Worm (Caenorhabditis elegans) whole organism, L2 larva: Measurements from ENCODE around the gene slc-25A18.2.
A peak's percentile ranks its signal among the peaks of the same experiment; 100 is the strongest.

Source experiments
- F13H6.1 ChIP-seq: sonication (generic microtip); optimal IDR thresholded peaks from 2 replicates; lab custom pipeline; 2016; ENCODE audit warnings: missing genetic modification characterization, missing compliant biosample characterization
- R02D3.7 ChIP-seq: fragments of 150-350 bp; optimal IDR thresholded peaks from 2 replicates; lab custom pipeline; 2014; ENCODE audit warnings: missing biosample characterization, missing genetic modification characterization
- ZK546.5 ChIP-seq: sonication (generic microtip); optimal IDR thresholded peaks from 2 replicates; lab custom pipeline; 2017; ENCODE audit warnings: missing biosample characterization, missing genetic modification characterization
- alr-1 ChIP-seq: fragments of 150-350 bp; optimal IDR thresholded peaks from 2 replicates; lab custom pipeline; 2014; ENCODE audit warnings: missing biosample characterization, missing genetic modification characterization
- aly-2 ChIP-seq: fragments of 150-350 bp; optimal IDR thresholded peaks from 2 replicates; lab custom pipeline; 2014; ENCODE audit warnings: missing biosample characterization, missing genetic modification characterization
- ama-1 ChIP-seq: fragments of 150-350 bp; optimal IDR thresholded peaks from 2 replicates; lab custom pipeline; 2018; ENCODE audit warnings: inconsistent platforms
- blmp-1 ChIP-seq: sonication (generic microtip); optimal IDR thresholded peaks from 2 replicates; lab custom pipeline; 2017; ENCODE audit warnings: missing genetic modification characterization, mild to moderate bottlenecking, missing compliant biosample characterization, antibody characterized with exemption, moderate library complexity; ENCODE audit not compliant: insufficient read depth
- ceh-16 ChIP-seq: fragments of 150-350 bp; optimal IDR thresholded peaks from 2 replicates; lab custom pipeline; 2014; ENCODE audit warnings: missing biosample characterization, missing genetic modification characterization
- ceh-82 ChIP-seq: fragments of 150-350 bp; optimal IDR thresholded peaks from 2 replicates; lab custom pipeline; 2014; ENCODE audit warnings: missing biosample characterization, missing genetic modification characterization
- crh-2 ChIP-seq: sonication (generic microtip); optimal IDR thresholded peaks from 2 replicates; lab custom pipeline; 2017; ENCODE audit warnings: missing biosample characterization, missing genetic modification characterization
- egl-27 ChIP-seq: sonication (generic microtip); optimal IDR thresholded peaks from 3 replicates; lab custom pipeline; 2017; ENCODE audit warnings: missing biosample characterization, missing genetic modification reagents, missing genetic modification characterization
- elt-1 ChIP-seq: fragments of 150-350 bp; optimal IDR thresholded peaks from 2 replicates; lab custom pipeline; 2014; ENCODE audit warnings: missing biosample characterization, missing genetic modification characterization
- elt-3 ChIP-seq: sonication (generic microtip); optimal IDR thresholded peaks from 2 replicates; lab custom pipeline; 2017; ENCODE audit warnings: missing biosample characterization, missing genetic modification characterization
- lin-13 ChIP-seq: fragments of 150-350 bp; optimal IDR thresholded peaks from 2 replicates; lab custom pipeline; 2014; ENCODE audit warnings: missing biosample characterization, missing genetic modification reagents, missing genetic modification characterization
- lsy-2 ChIP-seq, 2 experiments: fragments of 150-350 bp in 1 of 2; sonication (generic microtip) in 1 of 2; optimal IDR thresholded peaks; 2 replicates each; lab custom pipeline; 2014 to 2017; ENCODE audit warnings: missing biosample characterization in 2 of 2, missing genetic modification characterization in 2 of 2
- mbf-1 ChIP-seq: sonication (generic microtip); optimal IDR thresholded peaks from 2 replicates; lab custom pipeline; 2017; ENCODE audit warnings: missing biosample characterization, missing genetic modification characterization
- mdl-1 ChIP-seq, 2 experiments: fragments of 150-350 bp in 1 of 2; sonication (generic microtip) in 1 of 2; optimal IDR thresholded peaks; 2 replicates each; lab custom pipeline; 2017; ENCODE audit warnings: missing biosample characterization in 2 of 2, missing genetic modification characterization in 2 of 2
- nhr-10 ChIP-seq: sonication (generic microtip); optimal IDR thresholded peaks from 2 replicates; lab custom pipeline; 2017; ENCODE audit warnings: missing biosample characterization, missing genetic modification characterization
- nhr-11 ChIP-seq: fragments of 150-350 bp; optimal IDR thresholded peaks from 2 replicates; lab custom pipeline; 2014; ENCODE audit warnings: missing biosample characterization, missing genetic modification characterization
- nhr-12 ChIP-seq: fragments of 150-350 bp; optimal IDR thresholded peaks from 2 replicates; lab custom pipeline; 2014; ENCODE audit warnings: missing biosample characterization, missing genetic modification characterization
- nhr-21 ChIP-seq: fragments of 150-350 bp; optimal IDR thresholded peaks from 2 replicates; lab custom pipeline; 2014; ENCODE audit warnings: missing biosample characterization, missing genetic modification characterization
- nhr-23 ChIP-seq: fragments of 150-350 bp; optimal IDR thresholded peaks from 2 replicates; lab custom pipeline; 2014; ENCODE audit warnings: missing biosample characterization, missing genetic modification reagents, missing genetic modification characterization
- nhr-237 ChIP-seq: fragments of 150-350 bp; optimal IDR thresholded peaks from 2 replicates; lab custom pipeline; 2014; ENCODE audit warnings: missing biosample characterization, missing genetic modification characterization
- nhr-25 ChIP-seq: fragments of 150-350 bp; sonication (generic microtip); optimal IDR thresholded peaks from 3 replicates; lab custom pipeline; 2014; ENCODE audit warnings: missing biosample characterization, missing genetic modification characterization
- nhr-6 ChIP-seq: fragments of 150-350 bp; optimal IDR thresholded peaks from 2 replicates; lab custom pipeline; 2014; ENCODE audit warnings: missing biosample characterization, missing genetic modification characterization
- nhr-77 ChIP-seq: fragments of 150-350 bp; optimal IDR thresholded peaks from 2 replicates; lab custom pipeline; 2014; ENCODE audit warnings: missing biosample characterization, missing genetic modification characterization
- peb-1 ChIP-seq: fragments of 150-350 bp; optimal IDR thresholded peaks from 2 replicates; lab custom pipeline; 2014; ENCODE audit warnings: missing biosample characterization, missing genetic modification characterization
- skn-1 ChIP-seq: sonication (generic microtip); optimal IDR thresholded peaks from 2 replicates; lab custom pipeline; 2017; ENCODE audit warnings: missing biosample characterization, missing genetic modification characterization
- sma-9 ChIP-seq, 2 experiments: fragments of 150-350 bp in 1 of 2; sonication (generic microtip) in 1 of 2; optimal IDR thresholded peaks; 2 replicates each; lab custom pipeline; 2014 to 2016; ENCODE audit warnings: missing genetic modification characterization in 2 of 2, mild to moderate bottlenecking in 1 of 2, missing biosample characterization in 1 of 2, missing compliant biosample characterization in 1 of 2, missing genetic modification reagents in 1 of 2, moderate library complexity in 1 of 2
- snpc-4 ChIP-seq: fragments of 150-350 bp; optimal IDR thresholded peaks from 2 replicates; lab custom pipeline; 2014; ENCODE audit warnings: missing biosample characterization, missing genetic modification characterization
- unc-39 ChIP-seq: fragments of 150-350 bp; optimal IDR thresholded peaks from 2 replicates; lab custom pipeline; 2014; ENCODE audit warnings: missing biosample characterization, missing genetic modification characterization
- unc-55 ChIP-seq: fragments of 150-350 bp; sonication (generic microtip); optimal IDR thresholded peaks from 3 replicates; lab custom pipeline; 2014; ENCODE audit warnings: missing biosample characterization, missing genetic modification reagents, missing genetic modification characterization
- unc-62 ChIP-seq: fragments of 150-350 bp; optimal IDR thresholded peaks from 2 replicates; lab custom pipeline; 2014; ENCODE audit warnings: missing biosample characterization, missing genetic modification reagents, missing genetic modification characterization
- ztf-1 ChIP-seq: fragments of 200-800 bp; sonication (Bioruptor generic); conservative IDR thresholded peaks from 2 replicates; pipeline ENCODE4 v1.3.6; 2022; ENCODE audit warnings: missing genetic modification characterization, missing compliant biosample characterization
- ztf-11 ChIP-seq: sonication (generic microtip); optimal IDR thresholded peaks from 2 replicates; lab custom pipeline; 2017; ENCODE audit warnings: missing biosample characterization, missing genetic modification characterization
- ztf-4 ChIP-seq: fragments of 150-350 bp; optimal IDR thresholded peaks from 2 replicates; lab custom pipeline; 2014; ENCODE audit warnings: missing biosample characterization, missing genetic modification characterization

slc-25A18.2 gene

DNA sequence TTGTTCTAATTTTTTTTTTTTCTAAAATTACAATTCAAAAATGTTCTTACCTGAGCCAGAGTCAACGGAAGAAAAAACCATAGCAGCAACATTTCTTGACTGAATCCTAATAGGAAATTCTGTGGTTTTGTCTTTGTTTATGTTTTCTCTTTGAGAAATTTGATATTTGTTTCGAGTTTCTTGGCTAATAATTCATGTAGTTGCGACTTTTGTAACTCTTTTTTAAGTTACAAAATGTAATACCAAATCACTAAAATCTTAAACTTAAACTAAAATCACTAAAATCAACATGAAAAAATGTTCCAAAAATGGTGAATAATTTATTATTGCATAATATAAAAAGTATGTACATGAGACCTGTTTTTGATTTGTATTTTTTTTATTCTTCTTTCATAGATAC, 22.9 kb downstream of the slc-25A18.2 start, which contains the start of gene egas-4:
egas-4 (minus strand) TSS at position 101 of the 400 bp plus-strand sequence.
- TF ChIP-seq snpc-4 (no peak), ceh-82 (tag; lab: Kevin White, UChicago) (no peak), mdl-1 (tag; optimal IDR thresholded peaks at IDR 0.05; lab: Kevin White, UChicago) (no peak), F13H6.1 (tag; lab: Kevin White, UChicago) (no peak), nhr-12 (tag; lab: Kevin White, UChicago) (no peak), ceh-16 (tag; lab: Kevin White, UChicago) (no peak), unc-55 (GFP tag; lab: Kevin White, UChicago) (no peak), ztf-1 (GFP tag; lab: Robert Waterston, UW) (no peak), skn-1 (tag; lab: Kevin White, UChicago) (no peak), ztf-11 (tag; lab: Kevin White, UChicago) (no peak)

- TF ChIP-seq snpc-4 (peak; percentile 67), lsy-2 (tag; optimal IDR thresholded peaks at IDR 0.05; lab: Kevin White, UChicago) (no peak)
- TF ChIP-seq, all 48 proteins: peak for 1
These were observed 24.5 kb downstream of the slc-25A18.2 start for ce11 chrIV:7499302-7499701.

DNA sequence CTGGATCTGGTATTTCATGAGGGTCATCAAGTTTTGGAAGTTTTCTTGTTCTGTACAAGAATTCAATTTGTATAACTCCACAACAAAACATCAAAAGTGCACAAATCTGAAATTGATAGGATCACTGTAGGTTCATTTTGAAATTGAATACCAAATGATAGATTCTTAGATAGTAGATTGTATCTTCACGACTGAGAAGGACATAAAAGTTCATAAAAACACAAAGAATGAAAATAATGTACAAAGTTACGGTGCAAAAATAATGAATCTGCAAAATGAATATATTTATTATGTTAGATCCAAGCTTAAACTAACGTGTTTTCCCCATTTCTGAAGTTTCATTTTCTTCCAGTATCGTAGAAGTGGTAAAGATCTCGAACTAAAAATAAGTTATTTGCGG, 26.1 kb downstream of the slc-25A18.2 start:
- no peak for TF ChIP-seq egl-27 (tag; lab: Kevin White, UChicago)
- no peak for TF ChIP-seq nhr-25 (tag; lab: Kevin White, UChicago)
- TF ChIP-seq blmp-1 (tag; lab: Kevin White, UChicago) = no peak
- no peak for TF ChIP-seq nhr-10 (tag; lab: Kevin White, UChicago)
- TF ChIP-seq nhr-6 (tag; lab: Kevin White, UChicago) = no peak
- TF ChIP-seq ZK546.5 (tag; lab: Kevin White, UChicago) = no peak
- no peak for TF ChIP-seq mbf-1 (tag; lab: Kevin White, UChicago)
- TF ChIP-seq nhr-11 (tag; lab: Kevin White, UChicago) = no peak
- TF ChIP-seq nhr-77 (tag; lab: Kevin White, UChicago) = no peak
- TF ChIP-seq R02D3.7 (tag; lab: Kevin White, UChicago) = no peak
- no peak for TF ChIP-seq lsy-2 (tag; optimal IDR thresholded peaks at IDR 0.05; lab: Kevin White, UChicago)
- no peak for TF ChIP-seq ztf-1 (GFP tag; lab: Robert Waterston, UW)

- no peak for TF ChIP-seq nhr-237 (tag; lab: Kevin White, UChicago)
- no peak for TF ChIP-seq nhr-25 (tag; lab: Kevin White, UChicago)
- TF ChIP-seq peb-1 (tag; lab: Kevin White, UChicago) = no peak
- TF ChIP-seq lin-13 (GFP tag; lab: Kevin White, UChicago) = no peak
- TF ChIP-seq nhr-6 (tag; lab: Kevin White, UChicago) = no peak
- TF ChIP-seq elt-3 = no peak
- no peak for TF ChIP-seq elt-1 (tag; lab: Kevin White, UChicago)
- TF ChIP-seq sma-9 (GFP tag; optimal IDR thresholded peaks at IDR 0.05; lab: Kevin White, UChicago) = no peak
- TF ChIP-seq sma-9 (tag; optimal IDR thresholded peaks at IDR 0.05; lab: Kevin White, UChicago) = no peak
These were observed 26.5 kb downstream of the slc-25A18.2 start, which contains the start of gene F55G1.15 for ce11 chrIV:7501337-7501736. TSS of gene F55G1.15 (minus strand) at chrIV:7501437.

- no peak for TF ChIP-seq lin-13 (GFP tag; lab: Kevin White, UChicago)
- no peak for TF ChIP-seq nhr-11 (tag; lab: Kevin White, UChicago)
- no peak for TF ChIP-seq peb-1 (tag; lab: Kevin White, UChicago)
- TF ChIP-seq aly-2 = no peak
- TF ChIP-seq egl-27 (tag; lab: Kevin White, UChicago) = no peak
- no peak for TF ChIP-seq sma-9 (GFP tag; optimal IDR thresholded peaks at IDR 0.05; lab: Kevin White, UChicago)
- TF ChIP-seq sma-9 (tag; optimal IDR thresholded peaks at IDR 0.05; lab: Kevin White, UChicago) = no peak
- TF ChIP-seq nhr-77 (tag; lab: Kevin White, UChicago) = no peak
- TF ChIP-seq alr-1 (tag; lab: Kevin White, UChicago) = no peak
- no peak for TF ChIP-seq nhr-23 (tag; lab: Kevin White, UChicago)
- TF ChIP-seq mdl-1 (tag; optimal IDR thresholded peaks at IDR 0.05; lab: Kevin White, UChicago) = no peak
- no peak for TF ChIP-seq ama-1 (lab: Kevin White, UChicago)
- TF ChIP-seq nhr-21 (tag; lab: Kevin White, UChicago) = no peak
- no peak for TF ChIP-seq unc-62
- no peak for TF ChIP-seq snpc-4
- TF ChIP-seq unc-39 (tag; lab: Kevin White, UChicago) = no peak
- no peak for TF ChIP-seq nhr-237 (tag; lab: Kevin White, UChicago)
- no peak for TF ChIP-seq ceh-16 (tag; lab: Kevin White, UChicago)
- no peak for TF ChIP-seq crh-2
- no peak for TF ChIP-seq ztf-4 (tag; lab: Kevin White, UChicago)
- no peak for TF ChIP-seq elt-3
These were observed 28.5 kb downstream of the slc-25A18.2 start, which contains the start of gene glt-6 for ce11 chrIV:7503322-7503721. TSS of gene glt-6 (plus strand) at chrIV:7503622.
